Worm (Caenorhabditis elegans): ENCODE results near the gene F09F7.6.

Gene F09F7.6

ce11 chrIII:5502915-5503575 is 48.9 kb downstream of the F09F7.6 start (continued):
- TF ChIP-seq ceh-14 (tag; optimal IDR thresholded peaks at IDR 0.05): no peak
- no peak for TF ChIP-seq hlh-13 (GFP tag; optimal IDR thresholded peaks at IDR 0.05)
- no peak for TF ChIP-seq ceh-19 (GFP tag; optimal IDR thresholded peaks at IDR 0.05)
- no peak for TF ChIP-seq npax-4 (tag; optimal IDR thresholded peaks at IDR 0.05)
- TF ChIP-seq gmeb-2 (tag; optimal IDR thresholded peaks at IDR 0.05): no peak
- TF ChIP-seq nfya-1 (tag; optimal IDR thresholded peaks at IDR 0.05): peak; percentile 58
- TF ChIP-seq ceh-34 (tag; optimal IDR thresholded peaks at IDR 0.05): peak; percentile 57
- no peak for TF ChIP-seq K02D7.2 (tag; optimal IDR thresholded peaks at IDR 0.05)
- no peak for TF ChIP-seq tbx-7 (tag; optimal IDR thresholded peaks at IDR 0.05)
- peak; percentile 6 for TF ChIP-seq madf-2 (tag; optimal IDR thresholded peaks at IDR 0.05)
- no peak for TF ChIP-seq pat-9 (tag; optimal IDR thresholded peaks at IDR 0.05)
- no peak for TF ChIP-seq ceh-24 (tag; optimal IDR thresholded peaks at IDR 0.05)
- no peak for TF ChIP-seq che-1 (tag; optimal IDR thresholded peaks at IDR 0.05)
- no peak for TF ChIP-seq sdc-2 (tag; optimal IDR thresholded peaks at IDR 0.05)
- no peak for TF ChIP-seq ceh-22 (tag; optimal IDR thresholded peaks at IDR 0.05)
- TF ChIP-seq pag-3 (tag; optimal IDR thresholded peaks at IDR 0.05; ENCODE audit: borderline replicate concordance): no peak
- no peak for TF ChIP-seq unc-86 (tag; optimal IDR thresholded peaks at IDR 0.05)
- no peak for TF ChIP-seq hlh-6 (tag; optimal IDR thresholded peaks at IDR 0.05)
- no peak for TF ChIP-seq hlh-8 (tag; optimal IDR thresholded peaks at IDR 0.05)
- TF ChIP-seq ceh-6 (GFP tag; optimal IDR thresholded peaks at IDR 0.05): no peak
- TF ChIP-seq hlh-15 (tag; optimal IDR thresholded peaks at IDR 0.05): no peak
- no peak for TF ChIP-seq sox-4 (tag; optimal IDR thresholded peaks at IDR 0.05)
- TF ChIP-seq dve-1 (tag; optimal IDR thresholded peaks at IDR 0.05): no peak
- no peak for TF ChIP-seq pha-2 (tag; optimal IDR thresholded peaks at IDR 0.05)
- TF ChIP-seq pax-1 (tag; optimal IDR thresholded peaks at IDR 0.05): no peak
- TF ChIP-seq nhr-11 (tag; optimal IDR thresholded peaks at IDR 0.05): no peak
- peak; percentile 64 for TF ChIP-seq ceh-31 (tag; optimal IDR thresholded peaks at IDR 0.05)
- TF ChIP-seq Y22D7AL.16 (tag; optimal IDR thresholded peaks at IDR 0.05): no peak
- TF ChIP-seq tbx-2 (tag; optimal IDR thresholded peaks at IDR 0.05): peak; percentile 37
- no peak for TF ChIP-seq ahr-1 (tag; optimal IDR thresholded peaks at IDR 0.05)
- TF ChIP-seq odd-2 (tag; optimal IDR thresholded peaks at IDR 0.05): no peak
- TF ChIP-seq ama-1 (optimal IDR thresholded peaks at IDR 0.05): no peak
- no peak for TF ChIP-seq pha-4 (tag; optimal IDR thresholded peaks at IDR 0.05)
- TF ChIP-seq zip-5 (tag; optimal IDR thresholded peaks at IDR 0.05): no peak
- TF ChIP-seq unc-3 (GFP tag; conservative IDR thresholded peaks at IDR 0.05): no peak
- TF ChIP-seq unc-3 (tag; optimal IDR thresholded peaks at IDR 0.05): no peak
- TF ChIP-seq eyg-1 (tag; optimal IDR thresholded peaks at IDR 0.05): no peak
- TF ChIP-seq lim-6 (tag; optimal IDR thresholded peaks at IDR 0.05): no peak
- peak; percentile 23 for TF ChIP-seq hlh-30 (tag; optimal IDR thresholded peaks at IDR 0.05; ENCODE audit: insufficient read depth)
- TF ChIP-seq ceh-48 (tag; optimal IDR thresholded peaks at IDR 0.05): no peak
- TF ChIP-seq nhr-232 (tag; optimal IDR thresholded peaks at IDR 0.05): no peak
- no peak for TF ChIP-seq sox-2 (GFP tag; IDR thresholded peaks at IDR 0.05)
- TF ChIP-seq unc-42 (tag; optimal IDR thresholded peaks at IDR 0.05): peak; percentile 16
- no peak for TF ChIP-seq fax-1 (tag; optimal IDR thresholded peaks at IDR 0.05)
- TF ChIP-seq unc-55 (GFP tag; optimal IDR thresholded peaks at IDR 0.05): peak; percentile 59
- peak; percentile 38 for TF ChIP-seq ceh-18 (tag; optimal IDR thresholded peaks at IDR 0.05)
